Worm (Caenorhabditis elegans) whole organism, midembryonic: ENCODE results near the gene srh-1.

Experiments
- T22C8.4 ChIP-seq: fragments of 200-800 bp; sonication (Bioruptor generic); IDR thresholded peaks from 2 replicates; pipeline ENCODE4 v1.3.6; 2022; ENCODE audit warnings: missing genetic modification characterization, missing compliant biosample characterization
- cog-1 ChIP-seq: sonication (generic microtip); optimal IDR thresholded peaks from 2 replicates; lab custom pipeline; 2016; ENCODE audit warnings: missing genetic modification characterization, missing compliant biosample characterization
- flt-1 ChIP-seq: fragments of 200-800 bp; sonication (Bioruptor generic); IDR thresholded peaks from 2 replicates; pipeline ENCODE4 v1.3.6; 2022; ENCODE audit warnings: missing genetic modification characterization, missing compliant biosample characterization
- klf-2 ChIP-seq: fragments of 200-800 bp; sonication (Bioruptor generic); conservative IDR thresholded peaks from 2 replicates; pipeline ENCODE4 v1.3.6; 2022; ENCODE audit warnings: missing genetic modification reagents, missing genetic modification characterization, missing compliant biosample characterization
- med-1 ChIP-seq: sonication (generic microtip); optimal IDR thresholded peaks from 2 replicates; lab custom pipeline; 2017; ENCODE audit warnings: missing genetic modification characterization, mild to moderate bottlenecking, missing compliant biosample characterization, antibody characterized with exemption, missing genetic modification reagents; ENCODE audit not compliant: insufficient read depth
- ref-1 ChIP-seq: fragments of 200-800 bp; sonication (Bioruptor generic); conservative IDR thresholded peaks from 2 replicates; pipeline ENCODE4 v1.3.6; 2022; ENCODE audit warnings: missing genetic modification reagents, missing genetic modification characterization, missing compliant biosample characterization
- tab-1 ChIP-seq: fragments of 200-800 bp; sonication (Bioruptor generic); IDR thresholded peaks from 2 replicates; pipeline ENCODE4 v1.3.6; 2022; ENCODE audit warnings: missing genetic modification characterization, missing compliant biosample characterization
- ztf-23 ChIP-seq: fragments of 200-800 bp; sonication (Bioruptor generic); IDR thresholded peaks from 2 replicates; pipeline ENCODE4 v1.3.6; 2022; ENCODE audit warnings: missing genetic modification reagents, missing genetic modification characterization, missing compliant biosample characterization
- ztf-29 ChIP-seq: fragments of 200-800 bp; sonication (Bioruptor generic); IDR thresholded peaks from 2 replicates; pipeline ENCODE4 v1.3.6; 2022; ENCODE audit warnings: missing genetic modification reagents, missing genetic modification characterization, missing compliant biosample characterization

Gene srh-1

DNA sequence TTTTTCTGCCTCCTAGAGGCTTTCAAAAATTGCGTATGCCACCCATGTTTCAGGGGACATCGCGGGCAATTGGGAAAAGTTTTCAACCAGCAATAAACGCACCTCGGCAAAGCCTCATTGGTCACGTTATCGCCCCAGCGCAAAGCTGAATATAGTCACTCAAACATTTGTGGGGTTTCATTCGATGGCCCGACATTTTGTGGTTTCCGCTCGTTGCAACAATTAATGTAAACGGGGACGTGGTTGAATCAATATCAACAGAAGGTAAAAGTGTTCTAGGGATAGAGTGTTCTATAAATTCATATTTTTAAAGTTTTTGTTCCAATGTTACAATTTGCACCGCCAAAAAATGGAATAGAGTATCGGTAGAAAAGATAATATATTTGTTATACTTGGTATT is 2.6 kb downstream of the srh-1 start:
- no peak for TF ChIP-seq T22C8.4 (GFP tag; lab: Robert Waterston, UW)
- TF ChIP-seq klf-2 (GFP tag; lab: Robert Waterston, UW): no peak
- TF ChIP-seq flt-1 (GFP tag; lab: Robert Waterston, UW): no peak
- TF ChIP-seq tab-1 (GFP tag; lab: Robert Waterston, UW): no peak
- no peak for TF ChIP-seq ref-1 (GFP tag; lab: Robert Waterston, UW)
- no peak for TF ChIP-seq med-1 (GFP tag; lab: Kevin White, UChicago)
- no peak for TF ChIP-seq ztf-29 (GFP tag; lab: Robert Waterston, UW)
- no peak for TF ChIP-seq cog-1 (tag; lab: Kevin White, UChicago)
- TF ChIP-seq ztf-23: no peak

ce11 chrV:11490382-11490781 is 4.7 kb downstream of the srh-1 start, which contains the start of gene dhs-19:
dhs-19 (minus strand) TSS chrV:11490482.
- TF ChIP-seq T22C8.4 (GFP tag; lab: Robert Waterston, UW) (no peak), ztf-29 (GFP tag; lab: Robert Waterston, UW) (no peak), ref-1 (GFP tag; lab: Robert Waterston, UW) (no peak), tab-1 (GFP tag; lab: Robert Waterston, UW) (no peak), med-1 (GFP tag; lab: Kevin White, UChicago) (no peak), klf-2 (GFP tag; lab: Robert Waterston, UW) (no peak)

ce11 chrV:11492456-11492855 is 6.8 kb downstream of the srh-1 start, which contains the start of gene T11F9.21:
T11F9.21 (plus strand) TSS chrV:11492756.
- TF ChIP-seq flt-1 (GFP tag; lab: Robert Waterston, UW): no peak
- no peak for TF ChIP-seq cog-1 (tag; lab: Kevin White, UChicago)
- no peak for TF ChIP-seq tab-1 (GFP tag; lab: Robert Waterston, UW)
- no peak for TF ChIP-seq klf-2 (GFP tag; lab: Robert Waterston, UW)
- no peak for TF ChIP-seq ztf-29 (GFP tag; lab: Robert Waterston, UW)
- TF ChIP-seq T22C8.4 (GFP tag; lab: Robert Waterston, UW): no peak
- no peak for TF ChIP-seq ztf-23
- TF ChIP-seq ref-1 (GFP tag; lab: Robert Waterston, UW): no peak
- no peak for TF ChIP-seq med-1 (GFP tag; lab: Kevin White, UChicago)

- no peak for TF ChIP-seq tab-1 (GFP tag; lab: Robert Waterston, UW)
- TF ChIP-seq med-1 (GFP tag; lab: Kevin White, UChicago): no peak
- no peak for TF ChIP-seq cog-1 (tag; lab: Kevin White, UChicago)
- TF ChIP-seq ztf-23: no peak
- TF ChIP-seq flt-1 (GFP tag; lab: Robert Waterston, UW): no peak
- TF ChIP-seq ztf-29 (GFP tag; lab: Robert Waterston, UW): no peak
- TF ChIP-seq klf-2 (GFP tag; lab: Robert Waterston, UW): no peak
- TF ChIP-seq T22C8.4 (GFP tag; lab: Robert Waterston, UW): no peak
These were observed 10.6 kb downstream of the srh-1 start, which contains the start of gene htrl-1 for ce11 chrV:11496283-11496682. htrl-1 (minus strand) TSS chrV:11496383.

DNA sequence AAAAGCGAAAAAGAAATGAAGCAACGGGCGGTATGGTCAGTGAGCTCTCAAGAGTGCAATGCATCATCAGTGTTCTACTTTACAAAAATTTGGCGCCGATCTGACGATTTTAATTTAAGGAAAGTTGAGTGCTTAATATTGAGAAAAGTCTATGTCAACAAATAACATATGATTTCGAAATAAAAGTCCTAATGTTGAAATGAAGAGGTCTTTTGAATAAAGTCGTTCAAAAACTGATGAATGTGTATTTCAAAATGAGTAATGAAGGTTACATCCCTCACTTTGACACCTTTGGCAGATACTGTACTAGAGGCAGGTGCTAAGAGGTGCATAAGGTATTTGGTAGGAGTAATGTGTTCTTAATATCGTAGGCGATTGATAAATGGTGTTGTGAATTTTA is 11.8 kb downstream of the srh-1 start:
- TF ChIP-seq flt-1 (GFP tag; lab: Robert Waterston, UW) (no peak), ztf-29 (GFP tag; lab: Robert Waterston, UW) (no peak), klf-2 (GFP tag; lab: Robert Waterston, UW) (no peak), T22C8.4 (GFP tag; lab: Robert Waterston, UW) (no peak), ztf-23 (no peak), tab-1 (GFP tag; lab: Robert Waterston, UW) (no peak), ref-1 (GFP tag; lab: Robert Waterston, UW) (no peak), cog-1 (tag; lab: Kevin White, UChicago) (no peak), med-1 (GFP tag; lab: Kevin White, UChicago) (no peak)

DNA sequence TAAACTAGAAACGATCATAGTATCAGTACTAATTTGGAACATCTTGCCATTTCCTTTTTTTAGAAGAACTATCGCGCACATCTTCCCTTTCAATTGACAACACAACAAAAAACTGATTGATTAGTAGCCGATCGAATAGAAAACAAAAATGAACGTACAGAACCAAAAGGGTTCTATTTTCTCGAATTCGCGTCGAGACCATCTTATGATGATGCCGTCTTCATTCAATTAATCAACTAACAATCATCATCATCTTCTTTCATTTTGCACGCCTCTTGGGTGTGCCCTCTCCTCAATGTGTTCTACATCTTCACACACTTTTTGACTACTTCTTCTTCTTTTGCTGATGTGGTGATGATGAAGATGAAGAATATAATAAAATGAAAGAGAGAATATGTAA is 14.1 kb downstream of the srh-1 start:
- TF ChIP-seq tab-1 (GFP tag; lab: Robert Waterston, UW) (no peak), T22C8.4 (GFP tag; lab: Robert Waterston, UW) (no peak), klf-2 (GFP tag; lab: Robert Waterston, UW) (no peak), flt-1 (GFP tag; lab: Robert Waterston, UW) (no peak), cog-1 (tag; lab: Kevin White, UChicago) (no peak), med-1 (GFP tag; lab: Kevin White, UChicago) (no peak), ref-1 (GFP tag; lab: Robert Waterston, UW) (no peak), ztf-23 (no peak), ztf-29 (GFP tag; lab: Robert Waterston, UW) (no peak)

- TF ChIP-seq ztf-23 (no peak), klf-2 (GFP tag; lab: Robert Waterston, UW) (no peak), flt-1 (GFP tag; lab: Robert Waterston, UW) (no peak), T22C8.4 (GFP tag; lab: Robert Waterston, UW) (no peak), ref-1 (GFP tag; lab: Robert Waterston, UW) (no peak)
These were observed 15.3 kb downstream of the srh-1 start for ce11 chrV:11500980-11501379.

DNA sequence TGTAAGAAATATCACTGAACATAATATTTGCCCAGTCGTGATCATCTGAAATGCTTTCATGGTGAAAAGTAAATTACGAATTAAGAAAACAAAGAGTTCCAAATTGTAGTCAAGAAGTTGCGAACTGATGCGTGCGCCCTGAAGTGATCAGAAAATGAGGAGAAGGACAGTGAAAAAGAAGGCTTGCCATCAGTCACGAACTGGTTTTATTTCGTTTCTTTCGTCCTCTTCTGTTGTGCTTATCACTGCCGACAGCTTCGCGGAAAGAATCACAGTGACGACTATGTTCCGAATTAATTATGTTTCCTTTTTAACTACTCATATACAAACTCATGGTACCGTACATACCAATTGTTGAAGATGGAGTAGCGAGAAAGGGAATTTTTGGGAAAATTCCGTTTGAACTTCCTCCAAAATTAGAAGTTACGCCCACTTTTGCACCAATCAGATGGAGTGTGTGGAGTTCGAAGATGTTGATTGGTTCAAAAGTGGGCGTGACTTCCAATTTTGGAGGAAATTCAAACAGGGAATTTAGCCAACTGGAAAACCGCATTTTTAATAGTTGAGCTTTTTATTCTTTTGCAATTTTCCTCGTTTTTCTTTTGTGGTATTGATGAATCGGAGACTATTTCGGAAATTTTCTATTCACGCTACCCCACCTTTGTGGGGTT is 17.6 kb downstream of the srh-1 start, which contains the start of gene C55A6.12:
C55A6.12 (minus strand) TSS at position 51 of the 671 bp plus-strand sequence.
- TF ChIP-seq tab-1 (GFP tag; lab: Robert Waterston, UW): no peak
- TF ChIP-seq med-1 (GFP tag; lab: Kevin White, UChicago): no peak
- TF ChIP-seq ztf-23: 0 out of 2 replicates have a peak, but pooled peaks have one; percentile 32

DNA sequence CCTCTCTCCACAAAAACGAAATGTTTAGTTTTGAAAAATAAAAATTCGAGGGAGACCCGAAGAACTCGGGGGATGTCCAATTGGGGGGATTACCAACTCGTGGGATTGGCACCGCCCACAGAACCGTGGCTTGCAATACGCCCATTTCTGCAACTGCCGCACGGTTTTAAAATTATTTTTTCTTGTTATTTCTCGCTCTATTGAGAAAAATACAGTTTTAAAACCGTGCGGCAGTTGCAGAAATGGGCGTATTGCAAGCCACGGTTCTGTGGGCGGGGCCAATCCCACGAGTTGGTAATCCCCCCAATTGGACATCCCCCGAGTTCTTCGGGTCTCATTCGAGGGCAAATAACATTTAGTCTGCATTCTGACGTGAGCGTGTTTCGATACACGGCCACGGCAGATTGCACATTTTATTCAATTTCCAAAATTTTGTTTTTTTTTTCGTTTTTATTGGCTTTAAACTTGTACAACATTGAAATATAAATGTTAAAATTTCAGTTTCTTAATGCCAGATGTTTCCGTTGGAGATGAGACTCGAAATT is 19.3 kb downstream of the srh-1 start, which contains the start of the genes C55A6.1 and C55A6.10:
C55A6.1 (minus strand) TSS at position 116 of the 545 bp plus-strand sequence.
C55A6.10 (plus strand) TSS at position 495 of the 545 bp plus-strand sequence.
- 0 out of 2 replicates have a peak, but pooled peaks have one; percentile 24 for TF ChIP-seq flt-1 (GFP tag; lab: Robert Waterston, UW)
- TF ChIP-seq ztf-23: peak; percentile 68; the same call in 1 of the 2 replicates
- peak; percentile 1 for TF ChIP-seq cog-1 (tag; lab: Kevin White, UChicago)
- 0 out of 2 replicates have a peak, but pooled peaks have one; percentile 39 for TF ChIP-seq tab-1 (GFP tag; lab: Robert Waterston, UW)
